Worm (Caenorhabditis elegans) whole organism, L1 larva: ENCODE measurements around the gene C25F9.16.

Experiments
- C04F5.9 ChIP-seq: sonication (generic microtip); optimal IDR thresholded peaks from 2 replicates; lab custom pipeline; 2016; ENCODE audit warnings: missing genetic modification characterization, missing compliant biosample characterization
- ama-1 ChIP-seq: fragments of 150-350 bp; optimal IDR thresholded peaks from 2 replicates; lab custom pipeline; 2014
- ceh-88 ChIP-seq: fragments of 200-800 bp; sonication (Bioruptor generic); IDR thresholded peaks from 2 replicates; pipeline ENCODE4 v1.3.6; 2022; ENCODE audit warnings: missing genetic modification characterization, missing compliant biosample characterization
- dpl-1 ChIP-seq, 3 experiments: fragments of 150-350 bp in 2 of 3; sonication (generic microtip) in 1 of 3; optimal IDR thresholded peaks; 2 replicates each; lab custom pipeline; 2014 to 2017; ENCODE audit warnings: missing biosample characterization in 3 of 3, missing genetic modification characterization in 3 of 3, missing genetic modification reagents in 3 of 3
- dsc-1 ChIP-seq: sonication (generic microtip); optimal IDR thresholded peaks from 2 replicates; lab custom pipeline; 2016; ENCODE audit warnings: mild to moderate bottlenecking, missing genetic modification characterization, missing compliant biosample characterization
- efl-1 ChIP-seq, 4 experiments: fragments of 150-350 bp; optimal IDR thresholded peaks in 3 of 4; peaks in 1 of 4; 1 replicate in 1 of 4; 2 replicates in 3 of 4; lab custom pipeline; 2014; ENCODE audit warnings: missing biosample characterization in 2 of 4, missing genetic modification characterization in 2 of 4, missing genetic modification reagents in 2 of 4
- elt-2 ChIP-seq: sonication (generic microtip); optimal IDR thresholded peaks from 2 replicates; lab custom pipeline; 2016; ENCODE audit warnings: missing genetic modification characterization, mild to moderate bottlenecking, inconsistent platforms, missing compliant biosample characterization, missing genetic modification reagents
- elt-3 ChIP-seq, 6 experiments: fragments of 150-350 bp in 1 of 6; sonication (generic microtip); optimal IDR thresholded peaks; 2 replicates each; lab custom pipeline; 2017 to 2018; ENCODE audit warnings: missing biosample characterization in 6 of 6, missing genetic modification characterization in 6 of 6, inconsistent platforms in 1 of 6
- grh-1 ChIP-seq: fragments of 200-800 bp; sonication (Bioruptor generic); IDR thresholded peaks from 2 replicates; pipeline ENCODE4 v1.3.6; 2022; ENCODE audit warnings: missing genetic modification reagents, missing genetic modification characterization, missing compliant biosample characterization
- hlh-17 ChIP-seq: fragments of 200-800 bp; sonication (Bioruptor generic); optimal IDR thresholded peaks from 2 replicates; lab custom pipeline; 2018; ENCODE audit warnings: missing genetic modification characterization, mild to moderate bottlenecking, missing compliant biosample characterization, moderate library complexity, borderline replicate concordance
- hpl-2 ChIP-seq: fragments of 150-350 bp; optimal IDR thresholded peaks from 2 replicates; lab custom pipeline; 2014; ENCODE audit warnings: missing biosample characterization, missing genetic modification reagents, missing genetic modification characterization
- isw-1 ChIP-seq: fragments of 200-800 bp; sonication (Bioruptor generic); IDR thresholded peaks from 2 replicates; pipeline ENCODE4 v1.3.6; 2022; ENCODE audit warnings: missing genetic modification characterization, missing compliant biosample characterization
- lin-14 ChIP-seq: fragments of 200-800 bp; sonication (Bioruptor generic); optimal IDR thresholded peaks from 2 replicates; lab custom pipeline; 2018; ENCODE audit warnings: mild to moderate bottlenecking, missing genetic modification characterization, moderate library complexity, missing compliant biosample characterization
- lin-15B ChIP-seq: fragments of 150-350 bp; sonication (generic microtip); optimal IDR thresholded peaks from 3 replicates; lab custom pipeline; 2014; ENCODE audit warnings: missing biosample characterization, missing genetic modification characterization
- lir-3 ChIP-seq: sonication (generic microtip); optimal IDR thresholded peaks from 2 replicates; lab custom pipeline; 2016; ENCODE audit warnings: mild to moderate bottlenecking, missing genetic modification characterization, moderate library complexity, missing compliant biosample characterization; ENCODE audit not compliant: poor library complexity
- lsy-2 ChIP-seq, 2 experiments: fragments of 150-350 bp; optimal IDR thresholded peaks; 2 replicates each; lab custom pipeline; 2014; ENCODE audit warnings: missing biosample characterization in 2 of 2, missing genetic modification characterization in 2 of 2
- mdl-1 ChIP-seq, 2 experiments: fragments of 150-350 bp; optimal IDR thresholded peaks; 2 replicates each; lab custom pipeline; 2014 to 2017; ENCODE audit warnings: missing biosample characterization in 2 of 2, missing genetic modification characterization in 2 of 2, inconsistent platforms in 1 of 2
- mef-2 ChIP-seq: fragments of 150-350 bp; optimal IDR thresholded peaks from 2 replicates; lab custom pipeline; 2014; ENCODE audit warnings: missing biosample characterization, missing genetic modification characterization
- nhr-12 ChIP-seq: sonication (generic microtip); optimal IDR thresholded peaks from 2 replicates; lab custom pipeline; 2017; ENCODE audit warnings: missing biosample characterization, missing genetic modification characterization
- nhr-19 ChIP-seq: fragments of 200-800 bp; sonication (Bioruptor generic); conservative IDR thresholded peaks from 2 replicates; pipeline ENCODE4 v1.3.6; 2022; ENCODE audit warnings: missing genetic modification characterization, missing compliant biosample characterization
- nhr-20 ChIP-seq: sonication (generic microtip); optimal IDR thresholded peaks from 2 replicates; lab custom pipeline; 2016; ENCODE audit warnings: mild to moderate bottlenecking, missing genetic modification characterization, missing compliant biosample characterization
- nhr-237 ChIP-seq: fragments of 150-350 bp; optimal IDR thresholded peaks from 2 replicates; lab custom pipeline; 2014; ENCODE audit warnings: missing biosample characterization, missing genetic modification characterization
- nhr-71 ChIP-seq: sonication (generic microtip); optimal IDR thresholded peaks from 2 replicates; lab custom pipeline; 2016; ENCODE audit warnings: mild to moderate bottlenecking, missing genetic modification characterization, moderate library complexity, missing compliant biosample characterization
- nhr-77 ChIP-seq: fragments of 150-350 bp; optimal IDR thresholded peaks from 2 replicates; lab custom pipeline; 2014; ENCODE audit warnings: missing biosample characterization, missing genetic modification characterization
- nhr-84 ChIP-seq: sonication (generic microtip); optimal IDR thresholded peaks from 2 replicates; lab custom pipeline; 2017; ENCODE audit warnings: missing biosample characterization, missing genetic modification characterization
- nhr-85 ChIP-seq: sonication (generic microtip); peaks from one replicate; lab custom pipeline; 2016; ENCODE audit warnings: missing genetic modification characterization, inconsistent platforms, missing compliant biosample characterization
- pag-3 ChIP-seq: sonication (generic microtip); optimal IDR thresholded peaks from 2 replicates; lab custom pipeline; 2017; ENCODE audit warnings: missing genetic modification characterization, mild to moderate bottlenecking, missing compliant biosample characterization, antibody characterized with exemption, borderline replicate concordance; ENCODE audit not compliant: insufficient read depth
- rnt-1 ChIP-seq: sonication (generic microtip); optimal IDR thresholded peaks from 2 replicates; lab custom pipeline; 2016; ENCODE audit warnings: mild to moderate bottlenecking, missing genetic modification characterization, moderate library complexity, missing compliant biosample characterization
- snpc-4 ChIP-seq: fragments of 150-350 bp; optimal IDR thresholded peaks from 2 replicates; lab custom pipeline; 2014; ENCODE audit warnings: missing biosample characterization, missing genetic modification characterization
- snu-23 ChIP-seq: sonication (generic microtip); optimal IDR thresholded peaks from 2 replicates; lab custom pipeline; 2016; ENCODE audit warnings: missing genetic modification characterization, missing compliant biosample characterization
- sptf-1 ChIP-seq: fragments of 150-350 bp; optimal IDR thresholded peaks from 2 replicates; lab custom pipeline; 2014; ENCODE audit warnings: missing biosample characterization, missing genetic modification characterization
- sup-37 ChIP-seq: fragments of 200-800 bp; sonication (Bioruptor generic); optimal IDR thresholded peaks from 2 replicates; lab custom pipeline; 2018; ENCODE audit warnings: mild to moderate bottlenecking, missing genetic modification characterization, missing compliant biosample characterization
- tbx-2 ChIP-seq: sonication (generic microtip); optimal IDR thresholded peaks from 2 replicates; lab custom pipeline; 2016; ENCODE audit warnings: missing genetic modification characterization, missing compliant biosample characterization
- zip-4 ChIP-seq: fragments of 200-800 bp; sonication (Bioruptor generic); optimal IDR thresholded peaks from 2 replicates; lab custom pipeline; 2018; ENCODE audit warnings: mild to moderate bottlenecking, missing genetic modification characterization, moderate library complexity, missing compliant biosample characterization
- ztf-11 ChIP-seq, 2 experiments: sonication (generic microtip); optimal IDR thresholded peaks; 2 replicates each; lab custom pipeline; 2016 to 2017; ENCODE audit warnings: missing genetic modification characterization in 2 of 2, missing biosample characterization in 1 of 2, missing compliant biosample characterization in 1 of 2

Gene C25F9.16

ce11 chrV:19428936-19429335, 5.3 kb upstream of the C25F9.16 start (continued):
- TF ChIP-seq efl-1 (optimal IDR thresholded peaks at IDR 0.05; lab: Kevin White, UChicago) (no peak), efl-1 (GFP tag; optimal IDR thresholded peaks at IDR 0.05 in 1 of 2; lab: Kevin White, UChicago) (no peak), ama-1 (no peak), lir-3 (tag; lab: Kevin White, UChicago) (no peak), C04F5.9 (tag; lab: Kevin White, UChicago) (no peak), pag-3 (tag; lab: Kevin White, UChicago) (no peak), nhr-12 (tag; lab: Kevin White, UChicago) (no peak), hpl-2 (GFP tag; lab: Kevin White, UChicago) (no peak)

ce11 chrV:19429605-19430004, 4.6 kb upstream of the C25F9.16 start:
- no peak for TF ChIP-seq sup-37 (GFP tag; lab: Kevin White, UChicago)
- peak; percentile 13 to 15 for TF ChIP-seq lsy-2 (tag; optimal IDR thresholded peaks at IDR 0.05; lab: Kevin White, UChicago)
- TF ChIP-seq nhr-19 (GFP tag; lab: Robert Waterston, UW) = peak; percentile 29; the same call in 1 of the 2 replicates
- no peak for TF ChIP-seq tbx-2 (tag; lab: Kevin White, UChicago)
- peak; percentile 73 for TF ChIP-seq lin-14 (GFP tag; lab: Kevin White, UChicago)
- peak; percentile 61 for TF ChIP-seq nhr-20 (tag; lab: Kevin White, UChicago)
- no peak for TF ChIP-seq nhr-237 (tag; lab: Kevin White, UChicago)
- TF ChIP-seq efl-1 (optimal IDR thresholded peaks at IDR 0.05; lab: Kevin White, UChicago) = no peak
- TF ChIP-seq efl-1 (GFP tag; optimal IDR thresholded peaks at IDR 0.05 in 1 of 2; lab: Kevin White, UChicago) = no peak
- no peak for TF ChIP-seq dpl-1 (GFP tag; optimal IDR thresholded peaks at IDR 0.05; lab: Kevin White, UChicago)
- peak; percentile 95 for TF ChIP-seq nhr-85 (tag; lab: Kevin White, UChicago)
- TF ChIP-seq grh-1 (GFP tag; lab: Robert Waterston, UW) = peak; percentile 45; the same call in 1 of the 2 replicates
- no peak for TF ChIP-seq elt-3 (tag; optimal IDR thresholded peaks at IDR 0.05; lab: Kevin White, UChicago)
- TF ChIP-seq nhr-71 (tag; lab: Kevin White, UChicago) = peak; percentile 36
- TF ChIP-seq snu-23 (GFP tag; lab: Kevin White, UChicago) = peak; percentile 21
- TF ChIP-seq snpc-4 (tag; lab: Kevin White, UChicago) = no peak
- TF ChIP-seq rnt-1 = peak; percentile 38
- peak; percentile 19 for TF ChIP-seq zip-4 (GFP tag; lab: Kevin White, UChicago)

- TF ChIP-seq isw-1 (GFP tag; lab: Robert Waterston, UW) (no peak), elt-3 (tag; optimal IDR thresholded peaks at IDR 0.05; lab: Kevin White, UChicago) (no peak), ceh-88 (GFP tag; lab: Robert Waterston, UW) (no peak), mef-2 (tag; lab: Kevin White, UChicago) (no peak), elt-2 (tag; lab: Kevin White, UChicago) (no peak), nhr-77 (tag; lab: Kevin White, UChicago) (no peak), tbx-2 (tag; lab: Kevin White, UChicago) (no peak), hlh-17 (GFP tag; lab: Kevin White, UChicago) (no peak), nhr-19 (GFP tag; lab: Robert Waterston, UW) (0 out of 2 replicates have a peak, but pooled peaks have one; percentile 6)
Measured at ce11 chrV:19430351-19430913, 3.8 kb upstream of the C25F9.16 start.

- no peak for TF ChIP-seq dsc-1 (tag; lab: Kevin White, UChicago)
- TF ChIP-seq mdl-1 (tag; optimal IDR thresholded peaks at IDR 0.05; lab: Kevin White, UChicago) = no peak
- TF ChIP-seq nhr-84 = no peak
- TF ChIP-seq sptf-1 (tag; lab: Kevin White, UChicago) = no peak
- no peak for TF ChIP-seq ztf-11 (tag; optimal IDR thresholded peaks at IDR 0.05; lab: Kevin White, UChicago)
- no peak for TF ChIP-seq lin-15B (tag; lab: Kevin White, UChicago)
Measured at ce11 chrV:19431036-19431435, 3.2 kb upstream of the C25F9.16 start, which contains the start of gene srw-85. Gene srw-85 (minus strand): TSS chrV:19431136.
